Fruit fly (Drosophila melanogaster) whole organism, embryonic: ENCODE data around the gene SelT.
A peak's percentile ranks its signal among the peaks of the same experiment; 100 is the strongest.

Experiments
- Aef1 ChIP-seq: fragments of 200-800 bp; sonication (Bioruptor generic); IDR thresholded peaks from 3 replicates; pipeline ENCODE4 v1.3.6; 2022; ENCODE audit warnings: missing biosample characterization, missing genetic modification characterization
- Atf6 ChIP-seq: fragments of 200-800 bp; sonication (Bioruptor generic); IDR thresholded peaks from 2 replicates; pipeline ENCODE4 v1.3.6; 2022; ENCODE audit warnings: missing biosample characterization, missing genetic modification characterization
- CG10366 ChIP-seq: fragments of 200-800 bp; sonication (Bioruptor generic); IDR thresholded peaks from 2 replicates; pipeline ENCODE4 v1.3.6; 2022; ENCODE audit warnings: missing biosample characterization, missing genetic modification characterization
- CG10543 ChIP-seq: fragments of 200-800 bp; sonication (Bioruptor generic); optimal IDR thresholded peaks from 3 replicates; lab custom pipeline; 2017; ENCODE audit warnings: missing biosample characterization, mild to moderate bottlenecking, missing genetic modification characterization, moderate library complexity
- CG10565 ChIP-seq: fragments of 200-800 bp; sonication (Bioruptor generic); optimal IDR thresholded peaks from 3 replicates; lab custom pipeline; 2016; ENCODE audit warnings: missing biosample characterization, mild to moderate bottlenecking, missing genetic modification characterization
- CG11398 ChIP-seq: fragments of 200-800 bp; sonication (Bioruptor generic); optimal IDR thresholded peaks from 2 replicates; lab custom pipeline; 2016; ENCODE audit warnings: missing biosample characterization, missing genetic modification characterization
- CG12104 ChIP-seq: fragments of 200-800 bp; sonication (Bioruptor generic); optimal IDR thresholded peaks from 3 replicates; lab custom pipeline; 2016; ENCODE audit warnings: missing biosample characterization, missing genetic modification characterization
- CG13287 ChIP-seq: fragments of 200-800 bp; sonication (Bioruptor generic); IDR thresholded peaks from 2 replicates; pipeline ENCODE4 v1.3.6; 2022; ENCODE audit warnings: missing biosample characterization, missing genetic modification characterization; ENCODE audit not compliant: partially characterized antibody
- CG14710 ChIP-seq: fragments of 200-800 bp; sonication (Bioruptor generic); optimal IDR thresholded peaks from 3 replicates; lab custom pipeline; 2019; ENCODE audit warnings: missing biosample characterization, mild to moderate bottlenecking, missing genetic modification characterization, moderate library complexity
- CG15514 ChIP-seq: fragments of 200-800 bp; sonication (Bioruptor generic); optimal IDR thresholded peaks from 3 replicates; lab custom pipeline; 2017; ENCODE audit warnings: missing biosample characterization, missing genetic modification characterization, mild to moderate bottlenecking, moderate library complexity, missing genetic modification reagents
- CG15601 ChIP-seq: fragments of 200-800 bp; sonication (Bioruptor generic); optimal IDR thresholded peaks from 3 replicates; lab custom pipeline; 2019; ENCODE audit warnings: missing biosample characterization, mild to moderate bottlenecking, missing genetic modification characterization, moderate library complexity
- CG3995 ChIP-seq: fragments of 200-800 bp; sonication (Bioruptor generic); optimal IDR thresholded peaks from 3 replicates; lab custom pipeline; 2016; ENCODE audit warnings: missing biosample characterization, missing genetic modification characterization
- CG4360 ChIP-seq: fragments of 200-800 bp; sonication (Bioruptor generic); IDR thresholded peaks from 2 replicates; pipeline ENCODE4 v1.3.6; 2022; ENCODE audit warnings: missing biosample characterization, missing genetic modification characterization
- CG5953 ChIP-seq: fragments of 200-800 bp; sonication (Bioruptor generic); IDR thresholded peaks from 2 replicates; pipeline ENCODE4 v1.3.6; 2022; ENCODE audit warnings: missing biosample characterization, missing genetic modification characterization
- CG6175 ChIP-seq: fragments of 200-800 bp; sonication (Bioruptor generic); IDR thresholded peaks from 3 replicates; pipeline ENCODE4 v1.3.6; 2022; ENCODE audit warnings: missing biosample characterization, missing genetic modification characterization
- CG6689 ChIP-seq: fragments of 200-800 bp; sonication (Bioruptor generic); IDR thresholded peaks from 2 replicates; pipeline ENCODE4 v1.3.6; 2022; ENCODE audit warnings: missing biosample characterization, missing genetic modification characterization
- CG6765 ChIP-seq: fragments of 200-800 bp; sonication (Bioruptor generic); optimal IDR thresholded peaks from 3 replicates; lab custom pipeline; 2017; ENCODE audit warnings: missing biosample characterization, mild to moderate bottlenecking, missing genetic modification characterization
- CG7987 ChIP-seq: fragments of 200-800 bp; sonication (Bioruptor generic); optimal IDR thresholded peaks from 2 replicates; lab custom pipeline; 2018; ENCODE audit warnings: missing biosample characterization, mild to moderate bottlenecking, missing genetic modification characterization, moderate library complexity
- CG8478 ChIP-seq: fragments of >200 bp; optimal IDR thresholded peaks from 2 replicates; lab custom pipeline; 2018
- Dfd ChIP-seq, 2 experiments: fragments of >200 bp; optimal IDR thresholded peaks; 2 replicates each; lab custom pipeline; 2017; ENCODE audit warnings: missing biosample characterization in 2 of 2, missing genetic modification characterization in 2 of 2
- E2f2 ChIP-seq: fragments of 200-800 bp; sonication (Bioruptor generic); IDR thresholded peaks from 2 replicates; pipeline ENCODE4 v1.3.6; 2022; ENCODE audit warnings: missing biosample characterization, missing genetic modification characterization
- Ets65A ChIP-seq: fragments of 200-800 bp; sonication (Bioruptor generic); peaks from one replicate; lab custom pipeline; 2016; ENCODE audit warnings: missing biosample characterization, missing genetic modification characterization
- H15 ChIP-seq: fragments of 200-800 bp; sonication (Bioruptor generic); IDR thresholded peaks from 3 replicates; pipeline ENCODE4 v1.3.6; 2022; ENCODE audit warnings: missing biosample characterization, missing genetic modification characterization
- Hr78 ChIP-seq, 2 experiments: fragments of 200-800 bp in 1 of 2; fragments of >200 bp in 1 of 2; sonication (Bioruptor generic) in 1 of 2; optimal IDR thresholded peaks; 2 replicates each; lab custom pipeline; 2017 to 2019; ENCODE audit warnings: missing biosample characterization in 2 of 2, missing genetic modification characterization in 2 of 2, mild to moderate bottlenecking in 1 of 2, moderate library complexity in 1 of 2
- Jarid2 ChIP-seq: fragments of 200-800 bp; sonication (Bioruptor generic); optimal IDR thresholded peaks from 3 replicates; lab custom pipeline; 2017; ENCODE audit warnings: mild to moderate bottlenecking, missing biosample characterization, missing genetic modification reagents, missing genetic modification characterization
- Lhr ChIP-seq: fragments of 200-800 bp; sonication (Bioruptor generic); optimal IDR thresholded peaks from 3 replicates; lab custom pipeline; 2017; ENCODE audit warnings: mild to moderate bottlenecking, missing biosample characterization, missing genetic modification reagents, missing genetic modification characterization
- Med ChIP-seq: fragments of 200-800 bp; sonication (Bioruptor generic); peaks from one replicate; lab custom pipeline; 2016; ENCODE audit warnings: missing biosample characterization, missing genetic modification characterization, mild to moderate bottlenecking, inconsistent platforms, moderate library complexity
- Sry-β ChIP-seq: fragments of 200-800 bp; sonication (Bioruptor generic); optimal IDR thresholded peaks from 2 replicates; lab custom pipeline; 2018; ENCODE audit warnings: missing biosample characterization, mild to moderate bottlenecking, missing genetic modification characterization, moderate library complexity
- Stat92E ChIP-seq, 3 experiments: fragments of >200 bp in 2 of 3; fragments of 200-800 bp in 1 of 3; sonication (Bioruptor generic) in 1 of 3; optimal IDR thresholded peaks; 2 replicates each; lab custom pipeline; 2017 to 2019; ENCODE audit warnings: missing biosample characterization in 3 of 3, missing genetic modification characterization in 3 of 3, mild to moderate bottlenecking in 1 of 3, moderate library complexity in 1 of 3
- az2 ChIP-seq: fragments of 200-800 bp; sonication (Bioruptor generic); optimal IDR thresholded peaks from 3 replicates; lab custom pipeline; 2016; ENCODE audit warnings: missing biosample characterization, missing genetic modification characterization
- bcd ChIP-seq: fragments of 200-800 bp; sonication (Bioruptor generic); optimal IDR thresholded peaks from 2 replicates; lab custom pipeline; 2017; ENCODE audit warnings: missing biosample characterization, mild to moderate bottlenecking, missing genetic modification characterization
- bsh ChIP-seq, 2 experiments: fragments of 200-800 bp; sonication (Bioruptor generic); optimal IDR thresholded peaks; 2 replicates each; lab custom pipeline; 2017 to 2018; ENCODE audit warnings: mild to moderate bottlenecking in 2 of 2, missing biosample characterization in 2 of 2, missing genetic modification characterization in 2 of 2, moderate library complexity in 1 of 2
- chn ChIP-seq: fragments of 200-800 bp; sonication (Bioruptor generic); optimal IDR thresholded peaks from 2 replicates; lab custom pipeline; 2016; ENCODE audit warnings: missing biosample characterization, missing genetic modification characterization
- da ChIP-seq: fragments of 200-800 bp; sonication (Bioruptor generic); optimal IDR thresholded peaks from 2 replicates; lab custom pipeline; 2016; ENCODE audit warnings: missing biosample characterization, missing genetic modification characterization
- danr ChIP-seq: fragments of 200-800 bp; sonication (Bioruptor generic); IDR thresholded peaks from 2 replicates; pipeline ENCODE4 v1.3.6; 2022; ENCODE audit warnings: missing biosample characterization, missing genetic modification characterization
- dmrt99B ChIP-seq: fragments of 200-800 bp; sonication (Bioruptor generic); optimal IDR thresholded peaks from 2 replicates; lab custom pipeline; 2018; ENCODE audit warnings: missing biosample characterization, mild to moderate bottlenecking, missing genetic modification characterization, moderate library complexity
- eyg ChIP-seq: fragments of 200-800 bp; sonication (Bioruptor generic); optimal IDR thresholded peaks from 3 replicates; lab custom pipeline; 2016; ENCODE audit warnings: missing biosample characterization, missing genetic modification characterization
- her ChIP-seq: fragments of 200-800 bp; sonication (Bioruptor generic); optimal IDR thresholded peaks from 2 replicates; lab custom pipeline; 2016; ENCODE audit warnings: missing biosample characterization, missing genetic modification characterization
- kay ChIP-seq: fragments of 200-800 bp; sonication (Bioruptor generic); optimal IDR thresholded peaks from 2 replicates; lab custom pipeline; 2016; ENCODE audit warnings: missing biosample characterization, missing genetic modification characterization
- mam ChIP-seq: fragments of 200-800 bp; sonication (Bioruptor generic); optimal IDR thresholded peaks from 3 replicates; lab custom pipeline; 2016; ENCODE audit warnings: missing biosample characterization, missing genetic modification characterization
- mirr ChIP-seq: fragments of 200-800 bp; sonication (Bioruptor generic); optimal IDR thresholded peaks from 3 replicates; lab custom pipeline; 2018; ENCODE audit warnings: missing biosample characterization, mild to moderate bottlenecking, missing genetic modification characterization
- phol ChIP-seq: fragments of 200-800 bp; sonication (Bioruptor generic); optimal IDR thresholded peaks from 3 replicates; lab custom pipeline; 2018; ENCODE audit warnings: missing biosample characterization, mild to moderate bottlenecking, missing genetic modification characterization, moderate library complexity
- ranshi ChIP-seq: fragments of 200-800 bp; sonication (Bioruptor generic); IDR thresholded peaks from 2 replicates; pipeline ENCODE4 v1.3.6; 2022; ENCODE audit warnings: missing biosample characterization, missing genetic modification characterization
- slbo ChIP-seq: fragments of 200-800 bp; sonication (Bioruptor generic); IDR thresholded peaks from 2 replicates; pipeline ENCODE4 v1.3.6; 2022; ENCODE audit warnings: missing biosample characterization, missing genetic modification characterization
- slou ChIP-seq: fragments of 200-800 bp; sonication (Bioruptor generic); optimal IDR thresholded peaks from 3 replicates; lab custom pipeline; 2016; ENCODE audit warnings: missing biosample characterization, missing genetic modification characterization
- sna ChIP-seq: fragments of 200-800 bp; sonication (Bioruptor generic); IDR thresholded peaks from 2 replicates; pipeline ENCODE4 v1.3.6; 2022; ENCODE audit warnings: missing biosample characterization, missing genetic modification characterization; ENCODE audit not compliant: partially characterized antibody
- vvl ChIP-seq: fragments of 200-800 bp; sonication (Bioruptor generic); IDR thresholded peaks from 2 replicates; pipeline ENCODE4 v1.3.6; 2022; ENCODE audit warnings: missing biosample characterization, missing genetic modification characterization
- zf30C ChIP-seq: fragments of 200-800 bp; sonication (Bioruptor generic); optimal IDR thresholded peaks from 3 replicates; lab custom pipeline; 2018; ENCODE audit warnings: missing biosample characterization, mild to moderate bottlenecking, missing genetic modification characterization
- zfh1 ChIP-seq: fragments of 200-800 bp; sonication (Bioruptor generic); IDR thresholded peaks from 3 replicates; pipeline ENCODE4 v1.3.6; 2022; ENCODE audit warnings: missing biosample characterization, missing genetic modification characterization
- zfh2 ChIP-seq: fragments of 200-800 bp; sonication (Bioruptor generic); optimal IDR thresholded peaks from 2 replicates; lab custom pipeline; 2016; ENCODE audit warnings: missing biosample characterization, missing genetic modification characterization

SelT gene

dm6 chr2L:5010784-5011260, at the start of gene SelT, which contains the start of the genes CG31917 and Tfb5 (continued):
- TF ChIP-seq Jarid2 (GFP tag; lab: Kevin White, UChicago) (no peak), E2f2 (GFP tag; lab: Robert Waterston, UW) (0 out of 2 replicates have a peak, but pooled peaks have one; percentile 11), H15 (GFP tag; lab: Robert Waterston, UW) (no peak), danr (GFP tag; lab: Robert Waterston, UW) (peak; percentile 34; the same call in 1 of the 2 replicates), ranshi (GFP tag; lab: Robert Waterston, UW) (no peak), CG6689 (GFP tag; lab: Robert Waterston, UW) (no peak; the same call in 1 of the 2 replicates), CG14710 (tag; lab: Kevin White, UChicago) (peak; percentile 69), slou (GFP tag; lab: Kevin White, UChicago) (peak; percentile 39), Stat92E (GFP tag; optimal IDR thresholded peaks at IDR 0.05; lab: Kevin White, UChicago) (peak in 1 of 3 experiments; percentile 59), zf30C (GFP tag; lab: Kevin White, UChicago) (no peak), CG8478 (no peak), Atf6 (GFP tag; lab: Robert Waterston, UW) (peak; percentile 30; the same call in 1 of the 2 replicates), CG7987 (GFP tag; lab: Kevin White, UChicago) (no peak), eyg (no peak), CG6765 (GFP tag; lab: Kevin White, UChicago) (no peak), vvl (peak; percentile 62), chn (peak; percentile 9), her (peak; percentile 24), CG5953 (GFP tag; lab: Robert Waterston, UW) (no peak), zfh2 (peak; percentile 64), bsh (GFP tag; optimal IDR thresholded peaks at IDR 0.05; lab: Kevin White, UChicago) (peak in 1 of 2 experiments; percentile 40), CG11398 (GFP tag; lab: Kevin White, UChicago) (no peak), Dfd (GFP tag; optimal IDR thresholded peaks at IDR 0.05; lab: Kevin White, UChicago) (no peak), CG15601 (tag; lab: Kevin White, UChicago) (peak; percentile 58), CG10543 (GFP tag; lab: Kevin White, UChicago) (peak; percentile 29), Hr78 (GFP tag; optimal IDR thresholded peaks at IDR 0.05; lab: Kevin White, UChicago) (peak in 1 of 2 experiments; percentile 18)

DNA sequence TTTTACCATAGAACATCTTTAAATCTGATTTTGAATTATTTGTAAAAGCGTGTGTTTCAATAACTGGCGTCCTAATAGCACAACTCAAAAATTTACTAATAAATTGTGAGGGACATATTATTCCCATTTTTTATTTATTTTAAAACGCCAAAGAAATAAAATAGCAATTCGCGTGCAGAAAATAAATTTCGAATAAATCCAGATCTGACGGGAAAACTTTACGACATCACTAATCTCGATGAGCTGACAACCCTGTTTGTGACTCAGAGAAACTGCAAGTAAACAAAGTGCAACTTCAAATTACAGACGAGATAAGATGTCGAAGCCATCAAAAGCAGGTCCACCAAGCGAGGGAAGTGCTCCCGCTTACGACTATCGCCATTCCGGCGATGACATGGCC, 45.3 kb upstream of the SelT start, which contains the start of gene CG34125:
CG34125 (plus strand) TSS at position 254 of the 400 bp plus-strand sequence.
- TF ChIP-seq kay (GFP tag; lab: Kevin White, UChicago) (peak; percentile 97), Ets65A (GFP tag; lab: Kevin White, UChicago) (peak; percentile 82), da (no peak), CG10366 (GFP tag; lab: Robert Waterston, UW) (0 out of 2 replicates have a peak, but pooled peaks have one; percentile 10), CG10565 (GFP tag; lab: Kevin White, UChicago) (no peak), CG11398 (GFP tag; lab: Kevin White, UChicago) (no peak), bcd (GFP tag; lab: Kevin White, UChicago) (no peak), sna (GFP tag; lab: Robert Waterston, UW) (no peak), phol (tag; lab: Kevin White, UChicago) (peak; percentile 11), slbo (GFP tag; lab: Robert Waterston, UW) (peak; percentile 32; the same call in 1 of the 2 replicates), mirr (no peak), zfh1 (GFP tag; lab: Robert Waterston, UW) (peak; percentile 20; the same call in 1 of the 3 replicates), Aef1 (no peak), CG4360 (GFP tag; lab: Robert Waterston, UW) (no peak), CG12104 (GFP tag; lab: Kevin White, UChicago) (no peak), Med (GFP tag; lab: Kevin White, UChicago) (peak; percentile 67), CG15514 (GFP tag; lab: Kevin White, UChicago) (peak; percentile 81), CG13287 (GFP tag; lab: Robert Waterston, UW) (peak; percentile 22; the same call in 1 of the 2 replicates), mam (GFP tag; lab: Kevin White, UChicago) (peak; percentile 14), az2 (GFP tag; lab: Kevin White, UChicago) (peak; percentile 6), Lhr (GFP tag; lab: Kevin White, UChicago) (no peak), CG3995 (peak; percentile 53), dmrt99B (no peak), Sry-β (GFP tag; lab: Kevin White, UChicago) (peak; percentile 91), CG6175 (no peak)
